Fruit fly (Drosophila melanogaster): Measurements from ENCODE around the gene CG2887.

DNA sequence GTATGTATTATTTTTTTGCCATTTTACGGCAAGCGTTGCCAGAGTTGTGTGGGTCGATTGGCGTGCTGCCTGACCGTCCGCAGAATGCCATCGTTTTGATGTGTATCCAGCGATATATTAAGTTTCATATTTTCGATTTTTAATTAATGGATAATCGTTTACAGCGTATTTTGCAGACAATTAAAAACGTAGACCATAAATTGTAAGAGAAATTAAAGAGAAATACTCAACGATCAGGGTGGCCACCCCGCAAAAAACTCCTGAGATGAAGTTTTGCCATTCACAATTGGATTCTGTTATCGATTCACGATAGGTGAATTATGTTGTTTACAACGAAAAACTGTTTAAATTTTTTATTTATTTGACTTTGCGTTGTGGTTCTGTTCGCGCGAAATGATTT lies 3.7 kb downstream of the CG2887 start, which contains the start of gene nocte:
- TF ChIP-seq CG9609 (GFP tag; optimal IDR thresholded peaks at IDR 0.05), result no peak
- TF ChIP-seq run (tag; optimal IDR thresholded peaks at IDR 0.05), result no peak
- TF ChIP-seq cato (GFP tag; optimal IDR thresholded peaks at IDR 0.05; ENCODE audit: borderline replicate concordance), result no peak
